Fruit fly (Drosophila melanogaster): ENCODE results near the gene CG14313.

The CG14313 gene

DNA sequence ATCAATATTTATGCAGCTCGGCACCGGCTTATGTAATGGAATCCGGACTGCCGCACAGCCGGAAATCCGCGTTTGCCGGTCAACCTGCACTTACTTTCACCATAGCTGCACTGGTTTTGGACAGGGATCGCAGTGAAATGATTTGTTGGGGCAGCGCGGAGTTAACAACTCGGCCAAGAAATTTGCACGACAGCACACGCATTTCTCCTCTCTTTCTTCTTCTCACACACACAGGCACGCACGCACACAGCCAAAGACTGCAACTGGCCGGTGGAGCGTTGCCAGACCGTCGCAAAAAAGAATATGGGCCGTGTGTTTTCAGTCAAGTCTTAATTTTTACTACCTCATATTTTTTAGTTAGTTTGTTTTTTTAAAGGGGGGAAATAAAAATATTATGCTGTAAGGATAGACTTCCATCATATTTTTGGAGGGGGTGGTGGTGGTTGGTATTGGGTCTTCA lies 25.5 kb downstream of the CG14313 start (continued):
- TF ChIP-seq CG10979 (tag; optimal IDR thresholded peaks at IDR 0.05) (no peak), Dp (GFP tag; optimal IDR thresholded peaks at IDR 0.05) (no peak), nerfin-1 (tag; optimal IDR thresholded peaks at IDR 0.05) (peak; percentile 79), ara (GFP tag; IDR thresholded peaks at IDR 0.05) (no peak), E2f1 (GFP tag; IDR thresholded peaks at IDR 0.05) (no peak), CkIIα-i1 (GFP tag; IDR thresholded peaks at IDR 0.05) (no peak), GATAe (GFP tag; conservative IDR thresholded peaks at IDR 0.05) (no peak), CG12769 (tag; optimal IDR thresholded peaks at IDR 0.05) (no peak), sim (GFP tag; IDR thresholded peaks at IDR 0.05) (no peak), CG18599 (GFP tag; optimal IDR thresholded peaks at IDR 0.05) (no peak), gro (GFP tag; optimal IDR thresholded peaks at IDR 0.05) (no peak), ro (GFP tag; IDR thresholded peaks at IDR 0.05) (no peak), CG1603 (tag; optimal IDR thresholded peaks at IDR 0.05) (no peak), tx (GFP tag; optimal IDR thresholded peaks at IDR 0.05) (no peak), CG30403 (GFP tag; optimal IDR thresholded peaks at IDR 0.05) (no peak), HHEX (GFP tag; optimal IDR thresholded peaks at IDR 0.05) (no peak), CG10321 (GFP tag; IDR thresholded peaks at IDR 0.05) (no peak), CG3163 (GFP tag; optimal IDR thresholded peaks at IDR 0.05) (no peak), CG3847 (GFP tag; IDR thresholded peaks at IDR 0.05) (peak; percentile 28; the same call in 1 of the 2 replicates), phol (tag; optimal IDR thresholded peaks at IDR 0.05) (peak; percentile 20), pfk (GFP tag; optimal IDR thresholded peaks at IDR 0.05) (no peak), Camta (GFP tag; optimal IDR thresholded peaks at IDR 0.05) (no peak), cad (GFP tag; optimal IDR thresholded peaks at IDR 0.05) (no peak), MBD-R2 (GFP tag; IDR thresholded peaks at IDR 0.05) (peak; percentile 56), sd (tag; optimal IDR thresholded peaks at IDR 0.05) (no peak), CG13287 (GFP tag; IDR thresholded peaks at IDR 0.05; ENCODE audit: partially characterized antibody) (peak; percentile 18), dati (GFP tag; IDR thresholded peaks at IDR 0.05) (no peak), CG14050 (GFP tag; IDR thresholded peaks at IDR 0.05) (no peak), Atf-2 (GFP tag; optimal IDR thresholded peaks at IDR 0.05) (no peak), Antp (GFP tag; optimal IDR thresholded peaks at IDR 0.05) (no peak), CG17186 (GFP tag; optimal IDR thresholded peaks at IDR 0.05) (no peak), mld (GFP tag; IDR thresholded peaks at IDR 0.05; ENCODE audit: partially characterized antibody) (0 out of 3 replicates have a peak, but pooled peaks have one; percentile 29), sc (optimal IDR thresholded peaks at IDR 0.05) (no peak), sc (GFP tag; optimal IDR thresholded peaks at IDR 0.05) (no peak), tgo (GFP tag; IDR thresholded peaks at IDR 0.05) (no peak), CG14710 (tag; optimal IDR thresholded peaks at IDR 0.05) (no peak), CG12659 (GFP tag; optimal IDR thresholded peaks at IDR 0.05) (peak; percentile 16), CG2712 (tag; optimal IDR thresholded peaks at IDR 0.05) (peak; percentile 24), Neu2 (GFP tag; optimal IDR thresholded peaks at IDR 0.05; ENCODE audit: borderline replicate concordance) (no peak), ERR (GFP tag; optimal IDR thresholded peaks at IDR 0.05) (no peak), YL-1 (GFP tag; optimal IDR thresholded peaks at IDR 0.05) (peak; percentile 59), CG15269 (tag; optimal IDR thresholded peaks at IDR 0.05) (no peak), tin (GFP tag; optimal IDR thresholded peaks at IDR 0.05) (peak; percentile 8), dan (GFP tag; IDR thresholded peaks at IDR 0.05) (no peak), h (optimal IDR thresholded peaks at IDR 0.05) (no peak), Bdp1 (GFP tag; optimal IDR thresholded peaks at IDR 0.05) (no peak), Dref (GFP tag; IDR thresholded peaks at IDR 0.05) (no peak), gsb (GFP tag; IDR thresholded peaks at IDR 0.05) (no peak), CG18262 (tag; optimal IDR thresholded peaks at IDR 0.05) (no peak), CG12236 (GFP tag; optimal IDR thresholded peaks at IDR 0.05) (no peak), bigmax (GFP tag; optimal IDR thresholded peaks at IDR 0.05) (no peak), Dbx (GFP tag; IDR thresholded peaks at IDR 0.05) (no peak)
